Worm (Caenorhabditis elegans): ENCODE measurements around the gene ZC15.5.

Gene ZC15.5

DNA sequence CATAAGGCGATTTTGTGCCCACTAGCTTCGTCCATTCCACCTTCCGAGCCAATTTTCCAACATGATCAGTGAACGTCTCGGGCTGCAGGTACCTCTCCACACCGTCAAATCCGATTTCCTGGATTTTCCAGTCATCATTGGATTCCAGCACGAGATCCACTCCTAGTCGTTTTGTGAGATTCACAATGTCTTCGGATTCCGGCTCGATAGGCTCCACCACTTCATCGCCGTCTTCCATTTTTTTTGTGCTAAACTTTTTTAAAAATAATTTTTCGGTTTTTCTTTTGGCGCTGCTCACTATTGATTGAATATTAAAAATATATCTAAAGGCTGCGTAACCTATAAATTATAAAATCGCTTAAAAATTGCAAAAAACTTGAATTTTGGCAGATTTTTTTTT, 30.8 kb upstream of the ZC15.5 start, which contains the start of gene mdt-17:
mdt-17 (minus strand) TSS at position 256 of the 400 bp plus-strand sequence.
- TF ChIP-seq nhr-47 (tag; optimal IDR thresholded peaks at IDR 0.05) (no peak), lin-14 (GFP tag; optimal IDR thresholded peaks at IDR 0.05) (no peak), lin-35 (GFP tag; optimal IDR thresholded peaks at IDR 0.05) (no peak), nhr-85 (tag) (no peak), lsy-2 (tag; optimal IDR thresholded peaks at IDR 0.05) (no peak), isw-1 (GFP tag; IDR thresholded peaks at IDR 0.05) (no peak), ceh-63 (GFP tag; optimal IDR thresholded peaks at IDR 0.05) (no peak), nhr-11 (tag; optimal IDR thresholded peaks at IDR 0.05) (no peak)

- TF ChIP-seq ceh-90 (tag; optimal IDR thresholded peaks at IDR 0.05) (no peak), ceh-82 (tag; optimal IDR thresholded peaks at IDR 0.05) (peak; percentile 13 to 59 (median 52)), elt-3 (tag; optimal IDR thresholded peaks at IDR 0.05) (peak in 1 of 6 experiments; percentile 48), dpl-1 (GFP tag; optimal IDR thresholded peaks at IDR 0.05) (peak; percentile 45 to 74 (median 62)), snpc-4 (tag; optimal IDR thresholded peaks at IDR 0.05) (peak; percentile 4), unc-130 (tag; optimal IDR thresholded peaks at IDR 0.05) (peak; percentile 35), lin-35 (GFP tag; optimal IDR thresholded peaks at IDR 0.05) (peak; percentile 55 to 79), mdl-1 (tag; optimal IDR thresholded peaks at IDR 0.05) (no peak), rnt-1 (tag; optimal IDR thresholded peaks at IDR 0.05) (peak; percentile 77), snu-23 (GFP tag; optimal IDR thresholded peaks at IDR 0.05) (peak; percentile 60), lsy-2 (tag; optimal IDR thresholded peaks at IDR 0.05) (peak; percentile 42 to 82), elt-2 (tag; optimal IDR thresholded peaks at IDR 0.05) (no peak), ztf-4 (tag; optimal IDR thresholded peaks at IDR 0.05) (no peak), efl-1 (optimal IDR thresholded peaks at IDR 0.05) (peak; percentile 55 to 66), efl-1 (GFP tag; optimal IDR thresholded peaks at IDR 0.05 in 1 of 2) (peak; percentile 62 to 80), pax-3 (tag; optimal IDR thresholded peaks at IDR 0.05) (no peak), aly-2 (tag; optimal IDR thresholded peaks at IDR 0.05) (no peak), blmp-1 (tag; optimal IDR thresholded peaks at IDR 0.05) (peak; percentile 80), nhr-76 (tag; optimal IDR thresholded peaks at IDR 0.05) (no peak), mep-1 (tag; optimal IDR thresholded peaks at IDR 0.05) (peak; percentile 46), nhr-47 (tag; optimal IDR thresholded peaks at IDR 0.05) (peak; percentile 41), ceh-8 (GFP tag; optimal IDR thresholded peaks at IDR 0.05) (no peak), nhr-71 (tag; optimal IDR thresholded peaks at IDR 0.05) (peak; percentile 52), unc-30 (tag; optimal IDR thresholded peaks at IDR 0.05) (no peak), nhr-85 (tag) (peak; percentile 56), nhr-19 (GFP tag; conservative IDR thresholded peaks at IDR 0.05) (no peak), xbp-1 (tag; optimal IDR thresholded peaks at IDR 0.05) (peak; percentile 84), isw-1 (GFP tag; IDR thresholded peaks at IDR 0.05) (peak; percentile 10; the same call in 1 of the 2 replicates), irx-1 (tag; optimal IDR thresholded peaks at IDR 0.05) (no peak), lin-13 (GFP tag; optimal IDR thresholded peaks at IDR 0.05) (peak; percentile 17), nhr-84 (tag; optimal IDR thresholded peaks at IDR 0.05) (no peak), tbx-2 (tag; optimal IDR thresholded peaks at IDR 0.05) (peak; percentile 9), swsn-7 (tag; optimal IDR thresholded peaks at IDR 0.05) (peak; percentile 30), F16B12.6 (tag; optimal IDR thresholded peaks at IDR 0.05) (peak; percentile 32), skn-1 (tag; optimal IDR thresholded peaks at IDR 0.05) (peak; percentile 59), C16A3.4 (tag; optimal IDR thresholded peaks at IDR 0.05) (peak; percentile 45), lin-15B (tag; optimal IDR thresholded peaks at IDR 0.05) (no peak)
Observed at ce11 chrV:20269661-20270137, 28.1 kb upstream of the ZC15.5 start, which contains the start of the genes prmt-1 and cdkr-3. Gene prmt-1 (minus strand): TSS chrV:20269711. Gene cdkr-3 (plus strand): TSS chrV:20270107.

DNA sequence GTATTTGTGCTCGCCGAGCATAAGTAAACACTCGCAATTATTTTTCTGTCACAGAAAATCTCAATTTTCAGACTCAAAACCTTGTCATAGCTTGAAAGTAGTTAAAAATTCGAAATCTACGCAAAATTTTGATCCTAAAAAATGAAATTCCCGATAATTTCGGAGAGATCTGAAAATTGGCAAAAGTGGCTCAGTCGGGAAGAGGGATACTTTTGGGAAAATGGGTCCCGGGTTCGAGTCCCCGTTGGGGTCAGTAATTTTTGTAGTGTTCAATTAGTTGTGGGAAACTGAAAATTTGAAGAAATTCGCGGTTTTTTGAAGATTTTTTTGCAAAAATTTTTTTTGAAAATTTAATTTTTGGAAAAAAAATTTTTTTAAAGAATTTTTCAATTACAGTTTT, 20.8 kb upstream of the ZC15.5 start:
- TF ChIP-seq vab-15 (tag; optimal IDR thresholded peaks at IDR 0.05) (no peak), unc-86 (tag; optimal IDR thresholded peaks at IDR 0.05) (no peak), mdl-1 (tag; optimal IDR thresholded peaks at IDR 0.05) (no peak), ztf-11 (tag; optimal IDR thresholded peaks at IDR 0.05) (no peak), fkh-8 (tag; optimal IDR thresholded peaks at IDR 0.05) (no peak), efl-1 (optimal IDR thresholded peaks at IDR 0.05) (no peak), efl-1 (GFP tag; optimal IDR thresholded peaks at IDR 0.05 in 1 of 2) (no peak), jun-1 (tag; optimal IDR thresholded peaks at IDR 0.05) (no peak), nhr-90 (tag; optimal IDR thresholded peaks at IDR 0.05; ENCODE audit: poor library complexity) (no peak), fkh-10 (GFP tag; optimal IDR thresholded peaks at IDR 0.05) (no peak), C04F5.9 (tag; optimal IDR thresholded peaks at IDR 0.05) (no peak)

Data from whole organism, L1 larva.